Worm (Caenorhabditis elegans): Measurements from ENCODE around the gene R09H10.2.

DNA sequence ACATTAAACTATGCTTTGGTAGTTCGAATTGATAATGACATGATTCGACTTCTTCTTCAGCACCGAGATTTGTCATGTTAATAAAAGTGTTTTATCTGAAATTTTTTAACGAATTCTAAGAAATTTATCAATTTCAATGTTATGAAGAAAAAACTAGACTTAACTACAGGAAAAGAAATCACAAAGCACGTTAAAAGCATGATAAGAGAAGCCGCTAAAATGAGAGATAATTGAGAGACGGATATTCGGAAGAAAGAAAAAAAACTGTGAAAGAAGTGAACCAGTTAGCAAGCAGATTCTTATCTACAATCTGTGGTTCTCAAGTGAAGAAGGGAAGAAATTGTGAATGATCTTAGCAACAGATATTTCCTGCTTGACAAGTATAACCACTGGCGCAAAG lies 13.7 kb upstream of the R09H10.2 start, which contains the start of gene C43F9.4:
- TF ChIP-seq elt-3 (tag; optimal IDR thresholded peaks at IDR 0.05) (no peak), pha-4 (tag; optimal IDR thresholded peaks at IDR 0.05) (no peak), nhr-76 (tag; optimal IDR thresholded peaks at IDR 0.05) (no peak), ztf-11 (tag; optimal IDR thresholded peaks at IDR 0.05) (no peak), nhr-237 (tag; optimal IDR thresholded peaks at IDR 0.05) (no peak), elt-1 (tag; optimal IDR thresholded peaks at IDR 0.05; ENCODE audit: borderline replicate concordance, insufficient read depth) (no peak), nhr-28 (tag; optimal IDR thresholded peaks at IDR 0.05) (no peak), lin-13 (tag; optimal IDR thresholded peaks at IDR 0.05) (no peak), nhr-12 (tag; optimal IDR thresholded peaks at IDR 0.05) (no peak), mab-5 (tag; optimal IDR thresholded peaks at IDR 0.05) (no peak)
